Worm (Caenorhabditis elegans) whole organism, late embryonic: ENCODE results near the gene cat-2.

ENCODE experiments used
- C08G9.2 ChIP-seq: sonication (generic microtip); optimal IDR thresholded peaks from 2 replicates; lab custom pipeline; 2016; ENCODE audit warnings: mild to moderate bottlenecking, missing genetic modification characterization, moderate library complexity, missing compliant biosample characterization
- F13H6.1 ChIP-seq: sonication (generic microtip); optimal IDR thresholded peaks from 2 replicates; lab custom pipeline; 2016; ENCODE audit warnings: missing genetic modification characterization, missing compliant biosample characterization
- K02D7.2 ChIP-seq: sonication (generic microtip); optimal IDR thresholded peaks from 2 replicates; lab custom pipeline; 2017; ENCODE audit warnings: mild to moderate bottlenecking, missing genetic modification characterization, missing compliant biosample characterization
- ama-1 ChIP-seq: fragments of 150-350 bp; optimal IDR thresholded peaks from 2 replicates; lab custom pipeline; 2014
- ceh-14 ChIP-seq: sonication (generic microtip); optimal IDR thresholded peaks from 2 replicates; lab custom pipeline; 2016; ENCODE audit warnings: missing genotype, missing genetic modification characterization, missing compliant biosample characterization
- ceh-18 ChIP-seq: sonication (generic microtip); optimal IDR thresholded peaks from 2 replicates; lab custom pipeline; 2016; ENCODE audit warnings: missing genetic modification characterization, missing compliant biosample characterization
- ceh-19 ChIP-seq: fragments of 200-800 bp; sonication (Bioruptor generic); optimal IDR thresholded peaks from 2 replicates; lab custom pipeline; 2018; ENCODE audit warnings: mild to moderate bottlenecking, missing genetic modification characterization, missing compliant biosample characterization
- ceh-22 ChIP-seq: sonication (generic microtip); optimal IDR thresholded peaks from 2 replicates; lab custom pipeline; 2017; ENCODE audit warnings: missing biosample characterization, missing genetic modification characterization
- ceh-24 ChIP-seq: sonication (generic microtip); optimal IDR thresholded peaks from 2 replicates; lab custom pipeline; 2016; ENCODE audit warnings: mild to moderate bottlenecking, missing genetic modification characterization, missing compliant biosample characterization
- ceh-30 ChIP-seq: fragments of 150-350 bp; optimal IDR thresholded peaks from 2 replicates; lab custom pipeline; 2014; ENCODE audit warnings: missing biosample characterization, missing genetic modification characterization
- ceh-31 ChIP-seq: sonication (generic microtip); optimal IDR thresholded peaks from 2 replicates; lab custom pipeline; 2016; ENCODE audit warnings: missing genetic modification characterization, missing compliant biosample characterization
- ceh-34 ChIP-seq: sonication (generic microtip); optimal IDR thresholded peaks from 2 replicates; lab custom pipeline; 2016; ENCODE audit warnings: mild to moderate bottlenecking, missing genetic modification characterization, missing compliant biosample characterization
- ceh-45 ChIP-seq: fragments of 200-800 bp; sonication (Bioruptor generic); IDR thresholded peaks from 2 replicates; pipeline ENCODE4 v1.3.6; 2022; ENCODE audit warnings: missing genetic modification reagents, missing genetic modification characterization, missing compliant biosample characterization
- ceh-48 ChIP-seq: sonication (generic microtip); optimal IDR thresholded peaks from 2 replicates; lab custom pipeline; 2016; ENCODE audit warnings: missing genetic modification characterization, inconsistent platforms, missing compliant biosample characterization
- ceh-6 ChIP-seq: fragments of 200-800 bp; sonication (Bioruptor generic); optimal IDR thresholded peaks from 2 replicates; lab custom pipeline; 2018; ENCODE audit warnings: mild to moderate bottlenecking, missing genetic modification characterization, missing compliant biosample characterization
- ceh-9 ChIP-seq: sonication (generic microtip); optimal IDR thresholded peaks from 2 replicates; lab custom pipeline; 2016; ENCODE audit warnings: mild to moderate bottlenecking, missing genetic modification characterization, inconsistent platforms, missing compliant biosample characterization
- che-1 ChIP-seq: sonication (generic microtip); optimal IDR thresholded peaks from 2 replicates; lab custom pipeline; 2016; ENCODE audit warnings: mild to moderate bottlenecking, missing genetic modification characterization, missing compliant biosample characterization
- dve-1 ChIP-seq: sonication (generic microtip); optimal IDR thresholded peaks from 2 replicates; lab custom pipeline; 2017; ENCODE audit warnings: antibody characterized with exemption, mild to moderate bottlenecking, missing genetic modification characterization, missing compliant biosample characterization
- elt-4 ChIP-seq: sonication (generic microtip); optimal IDR thresholded peaks from 2 replicates; lab custom pipeline; 2016; ENCODE audit warnings: missing genetic modification characterization, missing compliant biosample characterization
- ets-4 ChIP-seq: sonication (generic microtip); optimal IDR thresholded peaks from 2 replicates; lab custom pipeline; 2016; ENCODE audit warnings: missing genetic modification characterization, missing compliant biosample characterization
- fax-1 ChIP-seq: sonication (generic microtip); optimal IDR thresholded peaks from 2 replicates; lab custom pipeline; 2016; ENCODE audit warnings: missing genotype, missing genetic modification characterization, missing compliant biosample characterization
- fkh-6 ChIP-seq: sonication (generic microtip); optimal IDR thresholded peaks from 2 replicates; lab custom pipeline; 2016; ENCODE audit warnings: missing genetic modification characterization, missing compliant biosample characterization
- hlh-6 ChIP-seq: sonication (generic microtip); optimal IDR thresholded peaks from 2 replicates; lab custom pipeline; 2016; ENCODE audit warnings: missing genotype, missing genetic modification characterization, missing compliant biosample characterization
- lin-11 ChIP-seq: fragments of 200-800 bp; sonication (Bioruptor generic); optimal IDR thresholded peaks from 2 replicates; lab custom pipeline; 2018; ENCODE audit warnings: mild to moderate bottlenecking, missing genetic modification characterization, missing compliant biosample characterization
- madf-2 ChIP-seq: sonication (generic microtip); optimal IDR thresholded peaks from 2 replicates; lab custom pipeline; 2017; ENCODE audit warnings: missing genetic modification characterization, missing compliant biosample characterization
- mec-3 ChIP-seq: sonication (generic microtip); optimal IDR thresholded peaks from 2 replicates; lab custom pipeline; 2016; ENCODE audit warnings: borderline replicate concordance, missing genetic modification characterization, missing compliant biosample characterization
- nfya-1 ChIP-seq: sonication (generic microtip); optimal IDR thresholded peaks from 2 replicates; lab custom pipeline; 2017; ENCODE audit warnings: missing genetic modification characterization, mild to moderate bottlenecking, missing compliant biosample characterization, antibody characterized with exemption, moderate library complexity
- npax-4 ChIP-seq: sonication (generic microtip); optimal IDR thresholded peaks from 2 replicates; lab custom pipeline; 2016; ENCODE audit warnings: missing genetic modification characterization, missing compliant biosample characterization
- pag-3 ChIP-seq: sonication (generic microtip); optimal IDR thresholded peaks from 2 replicates; lab custom pipeline; 2016; ENCODE audit warnings: missing compliant biosample characterization, missing genetic modification characterization, borderline replicate concordance
- pha-2 ChIP-seq: sonication (generic microtip); optimal IDR thresholded peaks from 2 replicates; lab custom pipeline; 2017; ENCODE audit warnings: mild to moderate bottlenecking, missing genetic modification characterization, missing compliant biosample characterization
- pha-4 ChIP-seq: fragments of 150-350 bp; optimal IDR thresholded peaks from 2 replicates; lab custom pipeline; 2018; ENCODE audit warnings: missing biosample characterization, missing genetic modification reagents, missing genetic modification characterization
- pqm-1 ChIP-seq: sonication (generic microtip); optimal IDR thresholded peaks from 2 replicates; lab custom pipeline; 2016; ENCODE audit warnings: missing genetic modification characterization, missing compliant biosample characterization
- pros-1 ChIP-seq: fragments of 150-350 bp; optimal IDR thresholded peaks from 2 replicates; lab custom pipeline; 2014; ENCODE audit warnings: missing biosample characterization, missing genetic modification reagents, missing genetic modification characterization
- ref-2 ChIP-seq: sonication (generic microtip); optimal IDR thresholded peaks from 2 replicates; lab custom pipeline; 2016; ENCODE audit warnings: missing genetic modification characterization, missing compliant biosample characterization
- rnt-1 ChIP-seq: sonication (generic microtip); optimal IDR thresholded peaks from 2 replicates; lab custom pipeline; 2016; ENCODE audit warnings: missing genetic modification characterization, missing compliant biosample characterization
- sdc-2 ChIP-seq: sonication (generic microtip); optimal IDR thresholded peaks from 2 replicates; lab custom pipeline; 2016; ENCODE audit warnings: missing genotype, missing genetic modification characterization, missing compliant biosample characterization
- sox-2 ChIP-seq: fragments of 200-800 bp; sonication (Bioruptor generic); IDR thresholded peaks from 2 replicates; pipeline ENCODE4 v1.3.6; 2022; ENCODE audit warnings: missing genetic modification reagents, missing genetic modification characterization, missing compliant biosample characterization
- sox-4 ChIP-seq: sonication (generic microtip); optimal IDR thresholded peaks from 2 replicates; lab custom pipeline; 2017; ENCODE audit warnings: mild to moderate bottlenecking, missing genetic modification characterization, inconsistent platforms, missing compliant biosample characterization
- syd-9 ChIP-seq: sonication (generic microtip); optimal IDR thresholded peaks from 2 replicates; lab custom pipeline; 2016; ENCODE audit warnings: mild to moderate bottlenecking, missing genetic modification characterization, moderate library complexity, missing compliant biosample characterization
- tbx-2 ChIP-seq: sonication (generic microtip); optimal IDR thresholded peaks from 2 replicates; lab custom pipeline; 2016; ENCODE audit warnings: missing genetic modification characterization, missing compliant biosample characterization
- tbx-7 ChIP-seq: sonication (generic microtip); optimal IDR thresholded peaks from 2 replicates; lab custom pipeline; 2016; ENCODE audit warnings: missing genotype, missing genetic modification characterization, missing compliant biosample characterization
- ttx-3 ChIP-seq: sonication (generic microtip); optimal IDR thresholded peaks from 2 replicates; lab custom pipeline; 2016; ENCODE audit warnings: missing genetic modification reagents, missing genetic modification characterization, missing compliant biosample characterization
- unc-3 ChIP-seq, 2 experiments: fragments of 200-800 bp in 1 of 2; sonication (Bioruptor generic) in 1 of 2; sonication (generic microtip) in 1 of 2; conservative IDR thresholded peaks in 1 of 2; optimal IDR thresholded peaks in 1 of 2; 2 replicates each; pipeline versions ENCODE4 v1.3.6 to Lab custom; 2016 to 2022; ENCODE audit warnings: missing compliant biosample characterization in 2 of 2, missing genetic modification characterization in 2 of 2, missing genetic modification reagents in 1 of 2
- unc-42 ChIP-seq: sonication (generic microtip); optimal IDR thresholded peaks from 2 replicates; lab custom pipeline; 2016; ENCODE audit warnings: missing genotype, missing genetic modification characterization, missing compliant biosample characterization
- unc-55 ChIP-seq: sonication (generic microtip); optimal IDR thresholded peaks from 2 replicates; lab custom pipeline; 2017; ENCODE audit warnings: missing biosample characterization, missing genetic modification reagents, missing genetic modification characterization
- unc-86 ChIP-seq: sonication (generic microtip); optimal IDR thresholded peaks from 2 replicates; lab custom pipeline; 2016; ENCODE audit warnings: missing genetic modification characterization, missing compliant biosample characterization
- ztf-16 ChIP-seq: sonication (generic microtip); optimal IDR thresholded peaks from 2 replicates; lab custom pipeline; 2017; ENCODE audit warnings: missing genetic modification characterization, missing compliant biosample characterization

Gene cat-2

ce11 chrII:257519-257918, at the start of gene cat-2:
Gene cat-2 (plus strand): TSS chrII:257819.
- TF ChIP-seq tbx-2 (tag; lab: Kevin White, UChicago) (no peak), che-1 (tag; lab: Kevin White, UChicago) (no peak), F13H6.1 (tag; lab: Kevin White, UChicago) (no peak), unc-42 (no peak), pros-1 (tag; lab: Kevin White, UChicago) (no peak), ceh-14 (tag; lab: Kevin White, UChicago) (no peak), ceh-30 (tag; lab: Kevin White, UChicago) (no peak), ref-2 (tag; lab: Kevin White, UChicago) (no peak), ets-4 (tag; lab: Kevin White, UChicago) (no peak)
- TF ChIP-seq, all 69 proteins: peak for 0

ce11 chrII:208097-208496, 49.5 kb upstream of the cat-2 start:
- TF ChIP-seq fkh-6 (tag; lab: Kevin White, UChicago): no peak
- no peak for TF ChIP-seq ets-4 (tag; lab: Kevin White, UChicago)
- no peak for TF ChIP-seq sox-4
- TF ChIP-seq, all 69 proteins: peak for 0

ce11 chrII:216598-216997, 41.0 kb upstream of the cat-2 start, which contains the start of gene F48A11.4:
Gene F48A11.4 (minus strand): TSS chrII:216621.
- TF ChIP-seq sox-4: no peak
- no peak for TF ChIP-seq ceh-22
- TF ChIP-seq ama-1 (lab: Kevin White, UChicago): peak; percentile 64
- TF ChIP-seq ceh-18: peak; percentile 63
- no peak for TF ChIP-seq syd-9 (tag; lab: Kevin White, UChicago)
- TF ChIP-seq mec-3 (tag; lab: Kevin White, UChicago): no peak
- no peak for TF ChIP-seq tbx-7 (tag; lab: Kevin White, UChicago)
- peak; percentile 73 for TF ChIP-seq nfya-1
- TF ChIP-seq tbx-2 (tag; lab: Kevin White, UChicago): peak; percentile 64
- TF ChIP-seq ref-2 (tag; lab: Kevin White, UChicago): peak; percentile 57
- TF ChIP-seq madf-2: peak; percentile 16
- TF ChIP-seq ceh-34 (tag; lab: Kevin White, UChicago): peak; percentile 55
- TF ChIP-seq ceh-6 (GFP tag; lab: Kevin White, UChicago): no peak
- no peak for TF ChIP-seq pha-2 (tag; lab: Kevin White, UChicago)
- no peak for TF ChIP-seq pha-4 (tag; lab: Kevin White, UChicago)
- TF ChIP-seq sdc-2 (tag; lab: Kevin White, UChicago): no peak
- peak; percentile 2 for TF ChIP-seq unc-86 (tag; lab: Kevin White, UChicago)
- TF ChIP-seq ttx-3: peak; percentile 32
- no peak for TF ChIP-seq ceh-19
- TF ChIP-seq unc-55 (GFP tag; lab: Kevin White, UChicago): peak; percentile 54
- TF ChIP-seq rnt-1 (tag; lab: Kevin White, UChicago): peak; percentile 38
- TF ChIP-seq ztf-16 (tag; lab: Kevin White, UChicago): peak; percentile 49
- TF ChIP-seq sox-2 (GFP tag; lab: Robert Waterston, UW): no peak
- no peak for TF ChIP-seq hlh-6 (tag; lab: Kevin White, UChicago)
- TF ChIP-seq pros-1 (tag; lab: Kevin White, UChicago): no peak
- peak; percentile 37 for TF ChIP-seq ceh-48 (tag; lab: Kevin White, UChicago)
- peak; percentile 65 for TF ChIP-seq ceh-31 (tag; lab: Kevin White, UChicago)
- peak; percentile 55 for TF ChIP-seq che-1 (tag; lab: Kevin White, UChicago)
- peak; percentile 33 for TF ChIP-seq C08G9.2
- TF ChIP-seq unc-42: peak; percentile 75
- TF ChIP-seq ceh-45 (GFP tag; lab: Robert Waterston, UW): no peak
- peak; percentile 15 for TF ChIP-seq F13H6.1 (tag; lab: Kevin White, UChicago)
- TF ChIP-seq pag-3 (tag; lab: Kevin White, UChicago): no peak
- TF ChIP-seq ceh-24 (tag; lab: Kevin White, UChicago): no peak
- TF ChIP-seq K02D7.2: no peak
- TF ChIP-seq ceh-9: no peak
- TF ChIP-seq unc-3 (GFP tag; conservative IDR thresholded peaks at IDR 0.05; lab: Robert Waterston, UW): no peak
- no peak for TF ChIP-seq unc-3 (tag; optimal IDR thresholded peaks at IDR 0.05; lab: Kevin White, UChicago)
- no peak for TF ChIP-seq ceh-14 (tag; lab: Kevin White, UChicago)
- TF ChIP-seq elt-4 (tag; lab: Kevin White, UChicago): no peak
- no peak for TF ChIP-seq npax-4
- peak; percentile 64 for TF ChIP-seq dve-1 (tag; lab: Kevin White, UChicago)
- TF ChIP-seq pqm-1: no peak
- no peak for TF ChIP-seq fkh-6 (tag; lab: Kevin White, UChicago)
- no peak for TF ChIP-seq lin-11 (tag; lab: Kevin White, UChicago)
- no peak for TF ChIP-seq fax-1 (tag; lab: Kevin White, UChicago)
